Worm (Caenorhabditis elegans) whole organism, mixed stage, embryonic: ENCODE measurements around the gene T01B11.1.

Experiments
- M03D4.4 ChIP-seq: sonication (generic microtip); optimal IDR thresholded peaks from 2 replicates; lab custom pipeline; 2017; ENCODE audit warnings: mild to moderate bottlenecking, missing genetic modification characterization, missing compliant biosample characterization
- blmp-1 ChIP-seq: fragments of 150-350 bp; optimal IDR thresholded peaks from 2 replicates; lab custom pipeline; 2014; ENCODE audit warnings: missing biosample characterization, missing genetic modification characterization
- ceh-39 ChIP-seq: fragments of 150-350 bp; optimal IDR thresholded peaks from 2 replicates; lab custom pipeline; 2014; ENCODE audit warnings: missing biosample characterization, missing genetic modification characterization
- elt-3 ChIP-seq: fragments of 150-350 bp; optimal IDR thresholded peaks from 2 replicates; lab custom pipeline; 2014; ENCODE audit warnings: missing biosample characterization, missing genetic modification characterization
- hlh-1 ChIP-seq: fragments of 150-350 bp; optimal IDR thresholded peaks from 2 replicates; lab custom pipeline; 2014; ENCODE audit warnings: missing biosample characterization, missing genetic modification reagents, missing genetic modification characterization
- lin-32 ChIP-seq: fragments of 200-800 bp; sonication (Bioruptor generic); optimal IDR thresholded peaks from 2 replicates; lab custom pipeline; 2018; ENCODE audit warnings: mild to moderate bottlenecking, missing genetic modification characterization, missing compliant biosample characterization
- mls-2 ChIP-seq: sonication (generic microtip); optimal IDR thresholded peaks from 2 replicates; lab custom pipeline; 2016; ENCODE audit warnings: mild to moderate bottlenecking, missing genetic modification characterization, moderate library complexity, missing compliant biosample characterization
- nhr-28 ChIP-seq: fragments of 150-350 bp; optimal IDR thresholded peaks from 2 replicates; lab custom pipeline; 2014; ENCODE audit warnings: missing biosample characterization, missing genetic modification characterization
- nhr-76 ChIP-seq: sonication (generic microtip); optimal IDR thresholded peaks from 2 replicates; lab custom pipeline; 2017; ENCODE audit warnings: missing biosample characterization, missing genetic modification characterization
- pha-4 ChIP-seq: fragments of 150-350 bp; optimal IDR thresholded peaks from 2 replicates; lab custom pipeline; 2018; ENCODE audit warnings: missing biosample characterization, missing genetic modification reagents, missing genetic modification characterization
- sptf-1 ChIP-seq: sonication (generic microtip); optimal IDR thresholded peaks from 2 replicates; lab custom pipeline; 2017; ENCODE audit warnings: mild to moderate bottlenecking, missing genetic modification characterization, moderate library complexity, missing compliant biosample characterization
- unc-62 ChIP-seq: fragments of 150-350 bp; optimal IDR thresholded peaks from 2 replicates; lab custom pipeline; 2014; ENCODE audit warnings: missing biosample characterization, missing genetic modification reagents, missing genetic modification characterization
- ztf-11 ChIP-seq: fragments of 150-350 bp; optimal IDR thresholded peaks from 2 replicates; lab custom pipeline; 2014; ENCODE audit warnings: missing biosample characterization, missing genetic modification characterization

DNA sequence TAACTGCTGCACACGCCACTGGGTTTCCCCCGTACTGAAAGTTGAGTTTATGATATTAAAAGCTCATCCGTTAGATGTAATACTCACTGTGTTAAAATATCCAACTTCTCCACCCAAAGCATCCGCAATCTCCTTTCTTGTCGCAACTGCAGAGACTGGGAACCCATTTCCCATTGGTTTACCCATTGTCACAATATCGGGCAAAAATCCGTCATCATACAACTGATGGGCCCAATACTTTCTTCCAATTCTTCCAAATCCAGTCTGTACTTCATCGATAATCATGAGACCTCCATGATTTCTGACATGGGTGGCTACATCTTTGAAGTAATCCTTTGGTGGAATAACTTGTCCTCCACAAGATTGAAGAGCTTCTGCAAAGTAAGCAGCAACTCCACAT is 2.9 kb downstream of the T01B11.1 start:
- no peak for TF ChIP-seq sptf-1
- no peak for TF ChIP-seq M03D4.4 (tag; lab: Kevin White, UChicago)
- TF ChIP-seq elt-3 (tag; lab: Kevin White, UChicago) = no peak
- TF ChIP-seq blmp-1 (tag; lab: Kevin White, UChicago) = no peak
- TF ChIP-seq pha-4 (tag; lab: Kevin White, UChicago) = no peak
- TF ChIP-seq nhr-28 (tag; lab: Kevin White, UChicago) = no peak
- no peak for TF ChIP-seq nhr-76 (tag; lab: Kevin White, UChicago)
- TF ChIP-seq unc-62 = no peak
- TF ChIP-seq ceh-39 = no peak
- no peak for TF ChIP-seq mls-2 (tag; lab: Kevin White, UChicago)
- no peak for TF ChIP-seq lin-32 (GFP tag; lab: Kevin White, UChicago)
- no peak for TF ChIP-seq hlh-1 (tag; lab: Kevin White, UChicago)
- no peak for TF ChIP-seq ztf-11
